Fruit fly (Drosophila melanogaster): ENCODE data around the gene CG8028.

CG8028 gene

DNA sequence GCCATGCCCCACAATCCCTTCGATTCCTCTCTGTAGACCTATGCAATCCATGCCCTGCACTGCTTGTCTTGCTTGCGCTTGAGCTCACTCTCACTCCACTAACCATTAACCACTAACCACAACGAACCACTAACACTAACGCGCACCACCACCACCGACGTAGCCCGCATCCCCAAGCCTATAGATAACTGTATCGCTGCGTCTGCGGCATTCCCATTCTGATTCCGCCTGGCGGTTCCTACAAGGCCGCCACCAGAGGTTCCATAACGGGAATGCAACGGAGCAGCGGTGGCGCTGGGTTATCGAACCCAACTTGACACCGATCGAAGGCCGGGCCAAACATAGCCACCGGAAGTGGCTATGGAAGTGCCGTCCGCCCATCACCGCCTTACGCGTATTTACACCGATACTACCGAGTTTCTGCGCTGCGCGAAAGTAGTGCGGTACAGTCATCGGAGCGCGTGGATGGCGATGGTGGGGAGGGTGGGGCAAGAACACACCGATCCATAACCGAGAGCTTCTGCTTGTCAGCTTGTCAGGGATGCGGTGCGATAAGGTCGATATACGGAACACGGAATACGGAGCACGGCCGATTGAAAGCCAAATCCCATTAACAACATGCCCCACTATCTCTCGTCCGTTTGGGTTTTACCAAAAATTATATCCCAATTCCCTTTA, 14.2 kb downstream of the CG8028 start:
- TF ChIP-seq psq (optimal IDR thresholded peaks at IDR 0.05) (no peak), usp (GFP tag; optimal IDR thresholded peaks at IDR 0.05) (no peak)

DNA sequence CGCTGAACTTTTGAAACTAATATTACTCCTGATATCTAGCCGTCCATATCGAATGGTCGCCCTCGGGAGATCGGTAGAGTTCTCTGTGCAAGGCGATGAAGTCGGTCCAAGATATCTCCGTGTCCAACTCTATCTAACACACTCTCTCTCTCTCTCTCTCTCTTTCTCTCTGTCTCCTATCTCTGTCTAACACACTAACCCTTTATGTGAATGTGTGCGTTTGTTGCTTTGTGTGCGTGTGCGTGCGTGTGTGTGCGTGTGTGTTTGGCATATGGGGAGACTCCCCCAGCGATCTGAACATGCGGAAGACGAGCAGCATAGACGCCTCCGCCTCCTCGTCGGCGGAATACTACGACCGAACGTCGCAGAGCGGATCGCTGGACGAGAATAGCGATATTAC, 15.8 kb downstream of the CG8028 start:
- TF ChIP-seq psq (optimal IDR thresholded peaks at IDR 0.05) (no peak), pan (optimal IDR thresholded peaks at IDR 0.05) (no peak), usp (GFP tag; optimal IDR thresholded peaks at IDR 0.05) (no peak)

DNA sequence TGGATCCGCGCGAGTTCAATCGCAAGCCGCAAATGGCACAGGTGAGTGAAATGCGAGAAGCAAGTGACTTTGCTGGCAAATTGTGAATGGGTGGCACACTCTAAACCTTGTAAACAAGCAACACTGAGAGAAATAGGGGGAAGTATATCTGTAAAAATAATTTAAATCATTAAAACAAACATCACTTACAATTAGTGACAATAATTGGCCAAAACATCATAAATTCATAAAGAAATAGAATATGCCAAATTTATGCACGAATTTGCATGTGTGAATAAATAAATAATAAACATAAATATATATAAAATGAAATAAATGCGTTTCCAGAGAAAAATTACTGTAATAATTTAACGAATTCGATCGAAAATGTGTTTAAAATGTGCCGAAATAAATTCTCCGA, 17.6 kb downstream of the CG8028 start:
- TF ChIP-seq Dll (optimal IDR thresholded peaks at IDR 0.05), result no peak
- no peak for TF ChIP-seq CG8478 (optimal IDR thresholded peaks at IDR 0.05)
- TF ChIP-seq pan (optimal IDR thresholded peaks at IDR 0.05), result no peak
- no peak for TF ChIP-seq psq (optimal IDR thresholded peaks at IDR 0.05)
- TF ChIP-seq usp (GFP tag; optimal IDR thresholded peaks at IDR 0.05), result no peak
- TF ChIP-seq EcR (GFP tag; optimal IDR thresholded peaks at IDR 0.05), result no peak

DNA sequence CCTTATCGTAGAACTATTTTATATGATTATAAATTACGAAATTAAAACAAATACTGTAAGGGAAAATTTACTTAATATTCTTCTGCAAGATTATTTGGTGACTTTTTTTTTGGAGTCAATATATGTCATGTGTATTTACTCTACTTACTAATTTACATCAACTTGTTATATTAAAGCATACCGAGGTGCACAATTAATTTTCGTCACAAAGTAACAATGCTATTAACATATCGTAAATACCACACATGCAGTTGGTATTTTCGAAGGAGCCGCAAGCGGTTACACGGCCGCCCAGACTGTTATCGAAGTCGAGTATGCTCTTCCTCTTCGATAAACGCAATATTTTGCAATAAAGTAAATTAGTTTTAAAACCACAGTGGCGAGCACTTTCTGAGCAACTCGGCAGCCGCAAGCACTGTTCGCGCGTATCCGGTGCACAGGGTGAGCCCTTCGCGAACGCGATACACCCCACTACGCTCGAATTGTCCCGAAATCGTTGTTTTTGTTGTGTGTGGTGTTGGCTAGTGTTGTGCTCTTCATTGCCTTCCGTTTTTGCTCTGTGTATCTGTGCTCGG, 18.5 kb downstream of the CG8028 start, which contains the start of gene Vav:
Vav (plus strand) TSS at position 293 of the 575 bp plus-strand sequence.
- no peak for TF ChIP-seq Dll (optimal IDR thresholded peaks at IDR 0.05)
- TF ChIP-seq usp (GFP tag; optimal IDR thresholded peaks at IDR 0.05), result no peak
- TF ChIP-seq psq (optimal IDR thresholded peaks at IDR 0.05), result no peak
- no peak for TF ChIP-seq CG8478 (optimal IDR thresholded peaks at IDR 0.05)
- TF ChIP-seq pan (optimal IDR thresholded peaks at IDR 0.05), result no peak
- TF ChIP-seq EcR (GFP tag; optimal IDR thresholded peaks at IDR 0.05), result no peak

DNA sequence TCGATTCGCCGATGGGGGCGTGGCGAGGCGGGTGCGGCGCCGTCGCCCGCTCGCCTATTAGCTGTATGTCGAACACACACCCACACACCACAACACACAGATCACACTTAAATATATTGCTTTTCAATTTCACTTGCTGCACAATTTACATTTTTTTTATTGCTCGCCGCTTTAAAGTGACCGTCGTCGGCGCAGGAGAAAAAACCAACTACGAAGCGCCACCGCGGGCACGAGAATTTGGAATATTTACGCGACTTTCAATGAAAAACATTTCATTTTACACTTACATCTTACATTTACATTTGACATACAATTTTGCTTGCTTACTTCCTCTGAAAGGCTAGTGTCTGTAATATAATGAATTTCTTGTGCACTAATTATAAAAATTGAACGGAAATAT, 19.1 kb downstream of the CG8028 start, which contains the start of gene rictor:
rictor (minus strand) TSS at position 170 of the 400 bp plus-strand sequence.
- no peak for TF ChIP-seq Dll (optimal IDR thresholded peaks at IDR 0.05)
- TF ChIP-seq pan (optimal IDR thresholded peaks at IDR 0.05), result no peak
- no peak for TF ChIP-seq usp (GFP tag; optimal IDR thresholded peaks at IDR 0.05)
- no peak for TF ChIP-seq CG8478 (optimal IDR thresholded peaks at IDR 0.05)
- TF ChIP-seq EcR (GFP tag; optimal IDR thresholded peaks at IDR 0.05), result no peak
- no peak for TF ChIP-seq psq (optimal IDR thresholded peaks at IDR 0.05)

DNA sequence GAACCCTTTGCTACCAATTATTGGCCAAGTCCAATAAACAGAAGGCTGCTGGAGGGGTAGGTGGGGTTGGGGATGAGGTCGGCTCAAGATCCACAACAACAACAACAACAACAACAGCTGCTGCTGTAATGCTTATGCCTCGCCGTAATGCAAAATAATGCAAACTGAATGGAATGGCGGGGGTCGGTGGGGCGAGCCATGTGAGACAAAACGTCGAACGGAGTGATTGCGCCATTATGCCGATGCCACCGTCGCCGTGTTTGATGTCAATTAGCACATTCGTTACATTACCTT, 19.5 kb downstream of the CG8028 start:
- TF ChIP-seq CG8478 (optimal IDR thresholded peaks at IDR 0.05) (no peak), Dll (optimal IDR thresholded peaks at IDR 0.05) (peak; percentile 4), usp (GFP tag; optimal IDR thresholded peaks at IDR 0.05) (no peak), psq (optimal IDR thresholded peaks at IDR 0.05) (no peak)

DNA sequence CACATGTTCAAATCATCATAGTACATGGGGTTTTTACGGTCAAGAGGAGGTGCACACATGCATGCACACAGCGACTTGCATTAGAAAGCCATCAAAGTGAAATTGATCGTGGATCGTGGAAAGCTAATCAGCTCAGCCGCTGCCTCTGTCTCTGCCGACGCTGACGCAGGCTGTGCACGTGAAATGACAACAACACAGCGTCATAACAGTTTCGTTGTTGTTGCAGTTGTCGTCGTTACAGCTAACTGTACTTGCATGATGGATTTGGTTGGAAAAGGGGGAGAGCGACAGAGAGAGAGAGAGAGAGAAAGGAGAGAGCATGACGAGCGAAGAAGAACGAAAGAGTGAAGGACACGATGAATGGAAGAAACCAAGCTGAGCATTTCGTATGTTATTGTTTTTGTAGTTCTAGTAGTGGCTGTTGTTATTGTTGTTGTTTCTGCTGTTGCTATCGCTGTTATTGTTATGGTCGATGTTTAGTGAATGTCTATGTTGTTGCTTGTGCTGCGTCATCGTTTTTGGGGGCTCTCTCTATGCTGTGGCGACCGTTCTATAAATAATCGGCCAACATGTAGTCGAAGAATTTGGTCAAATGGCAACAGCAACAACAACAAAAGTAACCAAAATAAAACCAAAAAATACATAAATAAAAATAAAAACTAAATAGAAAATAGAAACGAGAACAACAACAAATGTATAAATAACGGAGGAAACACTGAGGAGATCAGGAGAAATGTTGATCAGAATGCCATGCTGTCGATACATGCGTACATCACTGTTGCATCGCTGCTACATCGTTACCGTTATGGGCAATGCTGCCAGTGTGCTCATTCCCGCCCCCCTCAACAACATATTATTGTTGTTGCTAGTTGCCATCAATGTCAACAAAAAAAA, 20.1 kb downstream of the CG8028 start:
- no peak for TF ChIP-seq CG8478 (optimal IDR thresholded peaks at IDR 0.05)
- no peak for TF ChIP-seq EcR (GFP tag; optimal IDR thresholded peaks at IDR 0.05)
- TF ChIP-seq psq (optimal IDR thresholded peaks at IDR 0.05), result no peak
- no peak for TF ChIP-seq Dll (optimal IDR thresholded peaks at IDR 0.05)
- no peak for TF ChIP-seq pan (optimal IDR thresholded peaks at IDR 0.05)
- TF ChIP-seq usp (GFP tag; optimal IDR thresholded peaks at IDR 0.05), result no peak

DNA sequence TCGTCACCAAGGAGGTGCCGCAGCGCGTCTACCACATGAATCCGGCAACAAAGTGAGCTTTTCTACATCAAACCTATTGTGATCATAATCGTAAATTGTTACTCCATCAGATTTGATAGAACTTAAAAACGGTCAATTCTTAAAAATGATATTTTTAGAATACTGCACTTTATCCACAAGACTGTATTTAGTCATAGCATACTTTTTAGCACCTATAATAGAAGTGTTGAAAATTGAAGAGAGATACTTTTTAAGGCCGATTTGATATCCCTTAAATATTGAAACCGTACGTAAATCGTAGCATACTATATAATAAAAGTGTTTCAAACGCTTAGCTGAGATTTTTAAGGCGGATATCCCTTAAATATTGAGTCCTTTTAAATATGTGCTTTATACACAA, 30.0 kb downstream of the CG8028 start:
- TF ChIP-seq CG8478 (optimal IDR thresholded peaks at IDR 0.05) (no peak), EcR (GFP tag; optimal IDR thresholded peaks at IDR 0.05) (no peak), usp (GFP tag; optimal IDR thresholded peaks at IDR 0.05) (no peak)

DNA sequence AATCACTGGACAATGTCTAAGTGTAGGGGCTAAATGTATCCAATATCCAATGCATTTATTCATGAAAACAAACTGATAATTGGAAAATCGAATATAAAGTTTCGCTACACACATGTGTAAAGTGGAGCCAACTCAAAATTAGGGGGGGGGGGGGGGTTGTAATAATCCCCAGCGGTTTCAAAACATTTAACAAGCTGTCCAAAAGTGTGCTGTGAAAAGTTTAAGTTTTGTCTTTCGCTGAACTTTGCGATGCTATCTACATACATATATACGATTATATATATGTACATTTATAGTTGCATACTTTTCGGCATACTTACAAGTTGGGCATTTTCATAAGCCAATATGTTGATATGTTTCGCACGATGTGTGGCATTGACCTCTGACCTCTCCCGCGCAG, 30.8 kb downstream of the CG8028 start:
- no peak for TF ChIP-seq EcR (GFP tag; optimal IDR thresholded peaks at IDR 0.05)
- no peak for TF ChIP-seq psq (optimal IDR thresholded peaks at IDR 0.05)
- TF ChIP-seq pan (optimal IDR thresholded peaks at IDR 0.05), result no peak
- no peak for TF ChIP-seq CG8478 (optimal IDR thresholded peaks at IDR 0.05)
- no peak for TF ChIP-seq Dll (optimal IDR thresholded peaks at IDR 0.05)
- no peak for TF ChIP-seq usp (GFP tag; optimal IDR thresholded peaks at IDR 0.05)

DNA sequence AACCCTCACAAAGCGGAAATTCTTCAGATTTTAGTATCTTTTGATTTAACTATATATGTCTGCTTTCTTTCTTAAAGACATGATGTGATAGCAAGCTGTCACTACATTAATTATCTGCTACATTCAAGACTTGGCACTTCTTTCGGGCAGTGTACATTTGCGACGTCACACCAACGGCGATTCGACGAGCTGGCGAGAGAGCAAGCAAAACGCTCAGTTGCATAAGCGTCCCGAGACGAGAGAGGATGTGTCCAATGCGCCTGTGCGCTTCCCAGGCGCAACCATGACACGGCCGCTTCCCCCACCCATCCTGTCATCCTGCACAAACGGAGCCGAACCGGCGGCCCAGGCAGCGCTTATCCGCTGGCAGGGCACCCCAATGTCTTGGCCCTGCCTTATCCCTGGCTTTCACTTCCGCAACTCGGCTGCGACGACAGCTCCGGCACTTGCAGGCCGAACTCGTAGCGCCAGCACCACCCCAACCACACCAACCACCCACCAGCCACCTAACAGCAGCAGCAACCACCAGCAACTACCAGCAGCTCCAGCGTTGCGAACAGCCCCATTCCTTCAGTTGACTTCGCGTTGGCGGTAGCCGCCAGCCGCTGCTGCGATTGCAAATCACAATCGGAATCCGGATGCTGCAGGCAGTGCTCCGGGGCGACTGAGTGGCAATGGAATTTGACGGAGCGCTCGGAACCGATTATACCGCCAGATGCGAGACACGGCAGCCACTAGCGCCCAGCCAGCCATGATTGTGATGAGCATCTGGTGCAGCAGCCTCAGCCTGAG, 31.5 kb downstream of the CG8028 start, which contains the start of gene Hs3st-B:
Hs3st-B (plus strand) TSS at position 214 of the 792 bp plus-strand sequence.
- TF ChIP-seq EcR (GFP tag; optimal IDR thresholded peaks at IDR 0.05) (no peak), psq (optimal IDR thresholded peaks at IDR 0.05) (no peak), usp (GFP tag; optimal IDR thresholded peaks at IDR 0.05) (no peak), Dll (optimal IDR thresholded peaks at IDR 0.05) (no peak), pan (optimal IDR thresholded peaks at IDR 0.05) (no peak), CG8478 (optimal IDR thresholded peaks at IDR 0.05) (no peak)

DNA sequence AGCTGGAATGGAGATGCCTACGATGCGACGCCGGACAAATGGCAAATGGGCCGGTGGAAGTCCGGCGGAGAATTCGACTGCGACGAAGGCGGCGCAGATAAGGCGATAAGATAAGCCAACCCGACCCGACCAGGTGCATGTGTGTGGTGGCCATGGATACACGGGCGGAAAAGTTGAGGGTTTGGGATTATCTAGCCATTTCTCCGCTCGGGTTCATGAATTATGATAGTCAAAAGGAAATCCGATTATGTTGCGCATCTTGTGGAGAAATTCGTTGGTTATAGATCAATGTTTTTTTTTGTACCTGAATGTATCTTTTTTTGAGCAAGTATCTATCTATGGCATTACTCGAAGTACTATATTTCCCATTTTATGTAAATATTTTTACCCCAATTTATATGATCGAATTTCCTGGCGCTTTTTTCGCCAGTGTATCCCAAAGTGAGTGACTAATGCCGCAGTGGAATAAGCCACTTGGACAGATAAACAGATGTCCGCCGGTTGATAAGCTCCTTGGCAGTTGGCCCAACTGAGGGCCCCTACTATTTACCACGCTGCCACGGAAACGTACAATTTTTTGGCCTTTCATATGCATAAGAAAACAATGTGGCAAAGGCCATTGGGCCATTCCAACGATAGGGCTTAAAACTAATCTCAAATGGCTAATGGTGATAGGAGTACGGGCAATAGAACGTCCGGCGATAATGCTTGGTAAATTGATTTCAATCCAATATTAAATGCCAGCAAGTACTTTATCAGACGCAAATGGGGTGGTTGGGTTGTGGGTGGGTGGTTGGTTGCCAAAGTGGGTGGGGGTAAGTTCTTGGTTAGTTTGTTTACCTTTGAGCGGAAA, 32.7 kb downstream of the CG8028 start, which contains the start of gene CG7992:
CG7992 (minus strand) TSS at position 51 of the 853 bp plus-strand sequence.
- TF ChIP-seq usp (GFP tag; optimal IDR thresholded peaks at IDR 0.05) (no peak), CG8478 (optimal IDR thresholded peaks at IDR 0.05) (no peak), pan (optimal IDR thresholded peaks at IDR 0.05) (no peak), EcR (GFP tag; optimal IDR thresholded peaks at IDR 0.05) (no peak), Dll (optimal IDR thresholded peaks at IDR 0.05) (no peak), psq (optimal IDR thresholded peaks at IDR 0.05) (no peak)

Data from whole organism.